Worm (Caenorhabditis elegans) whole organism, L4 larva: ENCODE results near the gene prp-9.

Source experiments
- F37D6.2 ChIP-seq: sonication (generic microtip); optimal IDR thresholded peaks from 2 replicates; lab custom pipeline; 2016; ENCODE audit warnings: mild to moderate bottlenecking, missing genetic modification characterization, missing compliant biosample characterization
- F44E2.7 ChIP-seq: fragments of 200-800 bp; sonication (Bioruptor generic); IDR thresholded peaks from 2 replicates; pipeline ENCODE4 v2.1.2; 2022; ENCODE audit warnings: missing genetic modification characterization, missing compliant biosample characterization
- Y5F2A.4 ChIP-seq: fragments of 200-800 bp; sonication (Bioruptor generic); optimal IDR thresholded peaks from 2 replicates; lab custom pipeline; 2018; ENCODE audit warnings: mild to moderate bottlenecking, missing genetic modification characterization, missing compliant biosample characterization
- Y75B8A.6 ChIP-seq: fragments of 200-800 bp; sonication (Bioruptor generic); IDR thresholded peaks from 2 replicates; pipeline ENCODE4 v1.3.6; 2022; ENCODE audit warnings: missing genetic modification reagents, missing genetic modification characterization, missing compliant biosample characterization
- aha-1 ChIP-seq: fragments of 150-350 bp; peaks from one replicate; lab custom pipeline; 2014; ENCODE audit warnings: missing biosample characterization, missing genetic modification characterization
- attf-4 ChIP-seq: sonication (generic microtip); optimal IDR thresholded peaks from 3 replicates; lab custom pipeline; 2017; ENCODE audit warnings: missing biosample characterization, missing genetic modification characterization
- ceh-20 ChIP-seq: fragments of 200-800 bp; sonication (Bioruptor generic); IDR thresholded peaks from 2 replicates; pipeline ENCODE4 v1.3.6; 2022; ENCODE audit warnings: missing genetic modification reagents, missing genetic modification characterization, missing compliant biosample characterization
- ceh-82 ChIP-seq: sonication (generic microtip); optimal IDR thresholded peaks from 2 replicates; lab custom pipeline; 2017; ENCODE audit warnings: missing biosample characterization, missing genetic modification characterization
- cey-2 ChIP-seq: sonication (generic microtip); optimal IDR thresholded peaks from 3 replicates; lab custom pipeline; 2017; ENCODE audit warnings: missing genetic modification characterization, mild to moderate bottlenecking, missing compliant biosample characterization, antibody characterized with exemption, borderline replicate concordance; ENCODE audit not compliant: insufficient read depth
- ctbp-1 ChIP-seq: fragments of 200-800 bp; sonication (Bioruptor generic); IDR thresholded peaks from 2 replicates; pipeline ENCODE4 v1.3.6; 2022; ENCODE audit warnings: missing genetic modification reagents, missing genetic modification characterization, missing compliant biosample characterization
- daf-16 ChIP-seq, 3 experiments: sonication (generic microtip); optimal IDR thresholded peaks; 2 replicates each; lab custom pipeline; 2016 to 2017; ENCODE audit warnings: missing genetic modification characterization in 3 of 3, missing genetic modification reagents in 3 of 3, mild to moderate bottlenecking in 2 of 3, missing compliant biosample characterization in 2 of 3, missing biosample characterization in 1 of 3, moderate library complexity in 1 of 3
- dmd-6 ChIP-seq: fragments of 200-800 bp; sonication (Bioruptor generic); IDR thresholded peaks from 2 replicates; pipeline ENCODE4 v1.3.6; 2022; ENCODE audit warnings: missing genetic modification reagents, missing genetic modification characterization, missing compliant biosample characterization
- dve-1 ChIP-seq: sonication (generic microtip); optimal IDR thresholded peaks from 2 replicates; lab custom pipeline; 2017; ENCODE audit warnings: antibody characterized with exemption, mild to moderate bottlenecking, missing genetic modification characterization, missing compliant biosample characterization; ENCODE audit not compliant: insufficient read depth
- fos-1 ChIP-seq: fragments of 150-350 bp; optimal IDR thresholded peaks from 2 replicates; lab custom pipeline; 2014; ENCODE audit warnings: missing biosample characterization, missing genetic modification characterization
- hif-1 ChIP-seq, 2 experiments: sonication (generic microtip); optimal IDR thresholded peaks; 2 replicates each; lab custom pipeline; 2016 to 2017; ENCODE audit warnings: missing compliant biosample characterization in 2 of 2, missing genetic modification characterization in 2 of 2, missing genetic modification reagents in 2 of 2, missing genotype in 2 of 2, mild to moderate bottlenecking in 1 of 2
- hlh-11 ChIP-seq: fragments of 200-800 bp; sonication (Bioruptor generic); optimal IDR thresholded peaks from 2 replicates; lab custom pipeline; 2018; ENCODE audit warnings: mild to moderate bottlenecking, missing genetic modification characterization, missing compliant biosample characterization
- hlh-30 ChIP-seq: sonication (generic microtip); optimal IDR thresholded peaks from 2 replicates; lab custom pipeline; 2017; ENCODE audit warnings: antibody characterized with exemption, mild to moderate bottlenecking, missing genetic modification characterization, missing compliant biosample characterization; ENCODE audit not compliant: insufficient read depth
- hmg-1.1 ChIP-seq: fragments of 200-800 bp; sonication (Bioruptor generic); IDR thresholded peaks from 2 replicates; pipeline ENCODE4 v1.3.6; 2022; ENCODE audit warnings: missing genetic modification reagents, missing genetic modification characterization, missing compliant biosample characterization
- lim-7 ChIP-seq: fragments of 200-800 bp; sonication (Bioruptor generic); IDR thresholded peaks from 2 replicates; pipeline ENCODE4 v1.3.6; 2022; ENCODE audit warnings: missing genetic modification characterization, missing compliant biosample characterization
- lin-13 ChIP-seq: fragments of 150-350 bp; optimal IDR thresholded peaks from 2 replicates; lab custom pipeline; 2014; ENCODE audit warnings: missing biosample characterization, missing genetic modification reagents, missing genetic modification characterization
- lsy-2 ChIP-seq, 2 experiments: fragments of 150-350 bp in 1 of 2; sonication (generic microtip) in 1 of 2; optimal IDR thresholded peaks; 2 replicates each; lab custom pipeline; 2014 to 2017; ENCODE audit warnings: missing biosample characterization in 2 of 2, missing genetic modification characterization in 2 of 2
- madf-9 ChIP-seq: fragments of 200-800 bp; sonication (Bioruptor generic); conservative IDR thresholded peaks from 2 replicates; pipeline ENCODE4 v1.3.6; 2022; ENCODE audit warnings: missing genetic modification reagents, missing genetic modification characterization, missing compliant biosample characterization
- mdl-1 ChIP-seq, 2 experiments: fragments of 150-350 bp in 1 of 2; sonication (generic microtip) in 1 of 2; optimal IDR thresholded peaks; 2 replicates each; lab custom pipeline; 2014 to 2017; ENCODE audit warnings: missing biosample characterization in 2 of 2, missing genetic modification characterization in 2 of 2
- mep-1 ChIP-seq: fragments of 150-350 bp; sonication (generic microtip); optimal IDR thresholded peaks from 3 replicates; lab custom pipeline; 2014; ENCODE audit warnings: missing biosample characterization, missing genetic modification characterization
- mes-2 ChIP-seq: sonication (generic microtip); optimal IDR thresholded peaks from 2 replicates; lab custom pipeline; 2016; ENCODE audit warnings: missing genotype, mild to moderate bottlenecking, missing genetic modification characterization, missing compliant biosample characterization; ENCODE audit not compliant: poor library complexity, severe bottlenecking
- mxl-3 ChIP-seq: fragments of 200-800 bp; sonication (Bioruptor generic); optimal IDR thresholded peaks from 2 replicates; lab custom pipeline; 2018; ENCODE audit warnings: mild to moderate bottlenecking, missing genetic modification characterization, missing compliant biosample characterization
- nhr-10 ChIP-seq: fragments of 150-350 bp; optimal IDR thresholded peaks from 2 replicates; lab custom pipeline; 2014; ENCODE audit warnings: missing biosample characterization, missing genetic modification characterization
- nhr-102 ChIP-seq: sonication (generic microtip); optimal IDR thresholded peaks from 2 replicates; lab custom pipeline; 2016; ENCODE audit warnings: mild to moderate bottlenecking, missing genetic modification characterization, moderate library complexity, missing compliant biosample characterization
- nhr-25 ChIP-seq: sonication (generic microtip); optimal IDR thresholded peaks from 2 replicates; lab custom pipeline; 2017; ENCODE audit warnings: missing genetic modification characterization, mild to moderate bottlenecking, missing compliant biosample characterization, antibody characterized with exemption, moderate library complexity, borderline replicate concordance; ENCODE audit not compliant: insufficient read depth
- nhr-28 ChIP-seq: fragments of 150-350 bp; optimal IDR thresholded peaks from 2 replicates; lab custom pipeline; 2014; ENCODE audit warnings: missing biosample characterization, missing genetic modification characterization
- nhr-41 ChIP-seq: fragments of 200-800 bp; sonication (Bioruptor generic); IDR thresholded peaks from 2 replicates; pipeline ENCODE4 v1.3.6; 2022; ENCODE audit warnings: missing genetic modification reagents, missing genetic modification characterization, missing compliant biosample characterization
- nhr-48 ChIP-seq: sonication (generic microtip); optimal IDR thresholded peaks from 2 replicates; lab custom pipeline; 2016; ENCODE audit warnings: mild to moderate bottlenecking, missing genetic modification characterization, missing compliant biosample characterization
- nhr-76 ChIP-seq: fragments of 150-350 bp; optimal IDR thresholded peaks from 2 replicates; lab custom pipeline; 2014; ENCODE audit warnings: missing biosample characterization, missing genetic modification characterization
- nhr-77 ChIP-seq: fragments of 150-350 bp; optimal IDR thresholded peaks from 2 replicates; lab custom pipeline; 2014; ENCODE audit warnings: missing biosample characterization, missing genetic modification characterization
- pha-4 ChIP-seq, 2 experiments: fragments of 150-350 bp in 1 of 2; fragments of 200-800 bp in 1 of 2; sonication (Bioruptor generic) in 1 of 2; IDR thresholded peaks in 1 of 2; optimal IDR thresholded peaks in 1 of 2; 2 replicates each; pipeline versions ENCODE4 v1.3.6 to Lab custom; 2014 to 2022; ENCODE audit warnings: missing genetic modification characterization in 2 of 2, missing genetic modification reagents in 2 of 2, missing biosample characterization in 1 of 2, missing compliant biosample characterization in 1 of 2
- php-3 ChIP-seq: fragments of 200-800 bp; sonication (Bioruptor generic); IDR thresholded peaks from 2 replicates; pipeline ENCODE4 v1.3.6; 2022; ENCODE audit warnings: missing genetic modification reagents, missing genetic modification characterization, missing compliant biosample characterization
- pqm-1 ChIP-seq: sonication (generic microtip); optimal IDR thresholded peaks from 2 replicates; lab custom pipeline; 2017; ENCODE audit warnings: missing biosample characterization, missing genetic modification characterization
- sdz-12 ChIP-seq: fragments of 200-800 bp; sonication (Bioruptor generic); optimal IDR thresholded peaks from 2 replicates; lab custom pipeline; 2018; ENCODE audit warnings: mild to moderate bottlenecking, missing genetic modification characterization, missing compliant biosample characterization
- set-16 ChIP-seq: fragments of 200-800 bp; sonication (Bioruptor generic); IDR thresholded peaks from 2 replicates; pipeline ENCODE4 v1.3.6; 2022; ENCODE audit warnings: missing genetic modification reagents, missing genetic modification characterization, missing compliant biosample characterization
- snpc-1.2 ChIP-seq: fragments of 200-800 bp; sonication (Bioruptor generic); IDR thresholded peaks from 2 replicates; pipeline ENCODE4 v1.3.6; 2022; ENCODE audit warnings: missing genetic modification reagents, missing genetic modification characterization, missing compliant biosample characterization
- spr-3 ChIP-seq: fragments of 200-800 bp; sonication (Bioruptor generic); optimal IDR thresholded peaks from 2 replicates; lab custom pipeline; 2018; ENCODE audit warnings: mild to moderate bottlenecking, missing genetic modification characterization, missing compliant biosample characterization
- tra-1 ChIP-seq: fragments of 200-800 bp; sonication (Bioruptor generic); IDR thresholded peaks from 2 replicates; pipeline ENCODE4 v1.3.6; 2022; ENCODE audit warnings: missing genetic modification reagents, missing genetic modification characterization, missing compliant biosample characterization
- zfp-3 ChIP-seq: fragments of 200-800 bp; sonication (Bioruptor generic); conservative IDR thresholded peaks from 2 replicates; pipeline ENCODE4 v1.3.6; 2022; ENCODE audit warnings: missing genetic modification reagents, missing genetic modification characterization, missing compliant biosample characterization

The prp-9 gene

ce11 chrII:8484546-8484945 is 40.6 kb downstream of the prp-9 start:
- no peak for TF ChIP-seq cey-2 (tag; lab: Kevin White, UChicago)
- TF ChIP-seq daf-16 (GFP tag; optimal IDR thresholded peaks at IDR 0.05; lab: Kevin White, UChicago): peak in 1 of 2 experiments; percentile 77
- TF ChIP-seq daf-16 (tag; optimal IDR thresholded peaks at IDR 0.05; lab: Kevin White, UChicago): peak; percentile 98
- peak; percentile 54 for TF ChIP-seq hlh-30 (tag; lab: Kevin White, UChicago)
- no peak for TF ChIP-seq zfp-3 (GFP tag; lab: Robert Waterston, UW)
- TF ChIP-seq dmd-6: peak; percentile 85
- no peak for TF ChIP-seq snpc-1.2
- 0 out of 2 replicates have a peak, but pooled peaks have one; percentile 42 for TF ChIP-seq pha-4 (GFP tag; IDR thresholded peaks at IDR 0.05; lab: Robert Waterston, UW)
- TF ChIP-seq pha-4 (tag; optimal IDR thresholded peaks at IDR 0.05; lab: Kevin White, UChicago): no peak
- peak; percentile 16 for TF ChIP-seq nhr-25 (tag; lab: Kevin White, UChicago)
- no peak for TF ChIP-seq fos-1 (tag; lab: Kevin White, UChicago)
- peak; percentile 100 for TF ChIP-seq nhr-28 (tag; lab: Kevin White, UChicago)
- TF ChIP-seq ctbp-1 (GFP tag; lab: Robert Waterston, UW): no peak
- TF ChIP-seq nhr-10 (tag; lab: Kevin White, UChicago): no peak
- peak; percentile 73 for TF ChIP-seq nhr-48 (tag; lab: Kevin White, UChicago)
- TF ChIP-seq hmg-1.1 (GFP tag; lab: Robert Waterston, UW): no peak
- TF ChIP-seq aha-1 (tag; lab: Kevin White, UChicago): peak; percentile 80
- TF ChIP-seq nhr-102 (tag; lab: Kevin White, UChicago): peak; percentile 18
- TF ChIP-seq dve-1: peak; percentile 94
- TF ChIP-seq hlh-11 (tag; lab: Kevin White, UChicago): peak; percentile 87
- TF ChIP-seq mep-1: peak; percentile 58
- peak in 1 of 2 experiments; percentile 51 for TF ChIP-seq lsy-2 (tag; optimal IDR thresholded peaks at IDR 0.05; lab: Kevin White, UChicago)
- no peak for TF ChIP-seq ceh-20
- no peak for TF ChIP-seq attf-4 (tag; lab: Kevin White, UChicago)
- peak; percentile 41 for TF ChIP-seq lin-13 (GFP tag; lab: Kevin White, UChicago)
- TF ChIP-seq madf-9 (GFP tag; lab: Robert Waterston, UW): no peak
- no peak for TF ChIP-seq F44E2.7
- TF ChIP-seq Y5F2A.4: no peak
- peak in 1 of 2 experiments; percentile 86 for TF ChIP-seq hif-1 (tag; optimal IDR thresholded peaks at IDR 0.05; lab: Kevin White, UChicago)
- TF ChIP-seq pqm-1 (tag; lab: Kevin White, UChicago): peak; percentile 56
- no peak for TF ChIP-seq set-16
- no peak for TF ChIP-seq F37D6.2
- peak; percentile 30 for TF ChIP-seq mes-2 (tag; lab: Kevin White, UChicago)
- TF ChIP-seq php-3 (GFP tag; lab: Robert Waterston, UW): peak; percentile 63; the same call in 1 of the 2 replicates
- peak; percentile 73 for TF ChIP-seq nhr-77 (tag; lab: Kevin White, UChicago)
- TF ChIP-seq Y75B8A.6 (GFP tag; lab: Robert Waterston, UW): no peak
- TF ChIP-seq sdz-12: no peak
- TF ChIP-seq mxl-3 (GFP tag; lab: Kevin White, UChicago): peak; percentile 19

ce11 chrII:8483793-8484186 is 41.4 kb downstream of the prp-9 start, which contains the start of gene taap-1:
TSS of gene taap-1 (minus strand) at chrII:8483871.
- no peak for TF ChIP-seq ceh-82 (tag; lab: Kevin White, UChicago)
- TF ChIP-seq mxl-3 (GFP tag; lab: Kevin White, UChicago): no peak
- TF ChIP-seq spr-3: no peak
- TF ChIP-seq nhr-48 (tag; lab: Kevin White, UChicago): peak; percentile 51
- TF ChIP-seq hlh-11 (tag; lab: Kevin White, UChicago): peak; percentile 39
- no peak for TF ChIP-seq tra-1 (GFP tag; lab: Robert Waterston, UW)
- peak in 1 of 2 experiments; percentile 44 for TF ChIP-seq mdl-1 (tag; optimal IDR thresholded peaks at IDR 0.05; lab: Kevin White, UChicago)
- TF ChIP-seq nhr-41 (GFP tag; lab: Robert Waterston, UW): no peak
- peak; percentile 80 for TF ChIP-seq dmd-6
- TF ChIP-seq lim-7: no peak
- peak; percentile 10 for TF ChIP-seq hlh-30 (tag; lab: Kevin White, UChicago)
- TF ChIP-seq mes-2 (tag; lab: Kevin White, UChicago): peak; percentile 15
- no peak for TF ChIP-seq nhr-76 (tag; lab: Kevin White, UChicago)
- TF ChIP-seq nhr-28 (tag; lab: Kevin White, UChicago): peak; percentile 4
- peak; percentile 100 for TF ChIP-seq aha-1 (tag; lab: Kevin White, UChicago)
- peak; percentile 94 to 100 for TF ChIP-seq hif-1 (tag; optimal IDR thresholded peaks at IDR 0.05; lab: Kevin White, UChicago)
- peak; percentile 29 for TF ChIP-seq mep-1
